Worm (Caenorhabditis elegans) whole organism, mixed stage, embryonic: Measurements from ENCODE around the gene C27B7.9.
A peak's percentile ranks its signal among the peaks of the same experiment; 100 is the strongest.

Experiments used
- M03D4.4 ChIP-seq: sonication (generic microtip); optimal IDR thresholded peaks from 2 replicates; lab custom pipeline; 2017; ENCODE audit warnings: mild to moderate bottlenecking, missing genetic modification characterization, missing compliant biosample characterization
- bed-3 ChIP-seq: fragments of 200-800 bp; sonication (Bioruptor generic); optimal IDR thresholded peaks from 3 replicates; lab custom pipeline; 2018; ENCODE audit warnings: mild to moderate bottlenecking, missing genetic modification characterization, moderate library complexity, missing compliant biosample characterization
- blmp-1 ChIP-seq: fragments of 150-350 bp; optimal IDR thresholded peaks from 2 replicates; lab custom pipeline; 2014; ENCODE audit warnings: missing biosample characterization, missing genetic modification characterization
- ceh-39 ChIP-seq: fragments of 150-350 bp; optimal IDR thresholded peaks from 2 replicates; lab custom pipeline; 2014; ENCODE audit warnings: missing biosample characterization, missing genetic modification characterization
- ceh-43 ChIP-seq: fragments of 200-800 bp; sonication (Bioruptor generic); optimal IDR thresholded peaks from 2 replicates; lab custom pipeline; 2018; ENCODE audit warnings: mild to moderate bottlenecking, missing genetic modification characterization, moderate library complexity, missing compliant biosample characterization
- ceh-83 ChIP-seq: fragments of 200-800 bp; sonication (Bioruptor generic); optimal IDR thresholded peaks from 2 replicates; lab custom pipeline; 2018; ENCODE audit warnings: mild to moderate bottlenecking, missing genetic modification characterization, missing compliant biosample characterization
- ces-1 ChIP-seq: fragments of 150-350 bp; optimal IDR thresholded peaks from 2 replicates; lab custom pipeline; 2014; ENCODE audit warnings: missing biosample characterization, missing genetic modification reagents, missing genetic modification characterization
- elt-1 ChIP-seq: sonication (generic microtip); optimal IDR thresholded peaks from 2 replicates; lab custom pipeline; 2017; ENCODE audit warnings: missing genetic modification characterization, mild to moderate bottlenecking, missing compliant biosample characterization, antibody characterized with exemption, moderate library complexity, borderline replicate concordance; ENCODE audit not compliant: insufficient read depth
- flh-1 ChIP-seq: fragments of 200-800 bp; sonication (Bioruptor generic); optimal IDR thresholded peaks from 2 replicates; lab custom pipeline; 2018; ENCODE audit warnings: mild to moderate bottlenecking, missing genetic modification characterization, moderate library complexity, missing compliant biosample characterization
- ham-2 ChIP-seq: fragments of 200-800 bp; sonication (Bioruptor generic); optimal IDR thresholded peaks from 2 replicates; lab custom pipeline; 2018; ENCODE audit warnings: mild to moderate bottlenecking, missing genetic modification characterization, missing compliant biosample characterization
- hlh-1 ChIP-seq: fragments of 150-350 bp; optimal IDR thresholded peaks from 2 replicates; lab custom pipeline; 2014; ENCODE audit warnings: missing biosample characterization, missing genetic modification reagents, missing genetic modification characterization
- lin-13 ChIP-seq: fragments of 150-350 bp; optimal IDR thresholded peaks from 2 replicates; lab custom pipeline; 2014; ENCODE audit warnings: missing biosample characterization, missing genetic modification characterization
- lin-32 ChIP-seq: fragments of 200-800 bp; sonication (Bioruptor generic); optimal IDR thresholded peaks from 2 replicates; lab custom pipeline; 2018; ENCODE audit warnings: mild to moderate bottlenecking, missing genetic modification characterization, missing compliant biosample characterization
- mab-5 ChIP-seq: fragments of 150-350 bp; optimal IDR thresholded peaks from 2 replicates; lab custom pipeline; 2014; ENCODE audit warnings: missing biosample characterization, missing genetic modification characterization
- mep-1 ChIP-seq: fragments of 150-350 bp; optimal IDR thresholded peaks from 2 replicates; lab custom pipeline; 2017; ENCODE audit warnings: missing biosample characterization, missing genetic modification reagents, missing genetic modification characterization, inconsistent platforms
- mls-2 ChIP-seq: sonication (generic microtip); optimal IDR thresholded peaks from 2 replicates; lab custom pipeline; 2016; ENCODE audit warnings: mild to moderate bottlenecking, missing genetic modification characterization, moderate library complexity, missing compliant biosample characterization
- nhr-2 ChIP-seq: fragments of 150-350 bp; optimal IDR thresholded peaks from 2 replicates; lab custom pipeline; 2014; ENCODE audit warnings: missing biosample characterization, missing genetic modification characterization
- nhr-28 ChIP-seq: fragments of 150-350 bp; optimal IDR thresholded peaks from 2 replicates; lab custom pipeline; 2014; ENCODE audit warnings: missing biosample characterization, missing genetic modification characterization
- nhr-76 ChIP-seq: sonication (generic microtip); optimal IDR thresholded peaks from 2 replicates; lab custom pipeline; 2017; ENCODE audit warnings: missing biosample characterization, missing genetic modification characterization
- pha-4 ChIP-seq: fragments of 150-350 bp; optimal IDR thresholded peaks from 2 replicates; lab custom pipeline; 2018; ENCODE audit warnings: missing biosample characterization, missing genetic modification reagents, missing genetic modification characterization
- sptf-1 ChIP-seq: sonication (generic microtip); optimal IDR thresholded peaks from 2 replicates; lab custom pipeline; 2017; ENCODE audit warnings: mild to moderate bottlenecking, missing genetic modification characterization, moderate library complexity, missing compliant biosample characterization
- tbx-8 ChIP-seq: fragments of 200-800 bp; sonication (Bioruptor generic); optimal IDR thresholded peaks from 2 replicates; lab custom pipeline; 2018; ENCODE audit warnings: mild to moderate bottlenecking, missing genetic modification characterization, moderate library complexity, missing compliant biosample characterization
- unc-120 ChIP-seq: sonication (generic microtip); optimal IDR thresholded peaks from 2 replicates; lab custom pipeline; 2017; ENCODE audit warnings: missing genetic modification characterization, missing compliant biosample characterization; ENCODE audit not compliant: poor library complexity, severe bottlenecking
- unc-39 ChIP-seq: fragments of 150-350 bp; optimal IDR thresholded peaks from 2 replicates; lab custom pipeline; 2014; ENCODE audit warnings: missing biosample characterization, missing genetic modification characterization
- unc-62 ChIP-seq: fragments of 150-350 bp; optimal IDR thresholded peaks from 2 replicates; lab custom pipeline; 2014; ENCODE audit warnings: missing biosample characterization, missing genetic modification reagents, missing genetic modification characterization
- zip-8 ChIP-seq: fragments of 150-350 bp; optimal IDR thresholded peaks from 2 replicates; lab custom pipeline; 2014; ENCODE audit warnings: missing biosample characterization, missing genetic modification characterization
- ztf-11 ChIP-seq: fragments of 150-350 bp; optimal IDR thresholded peaks from 2 replicates; lab custom pipeline; 2014; ENCODE audit warnings: missing biosample characterization, missing genetic modification characterization

C27B7.9 gene

ce11 chrIV:8923381-8923780 is 7.5 kb upstream of the C27B7.9 start:
- no peak for TF ChIP-seq lin-32 (GFP tag; lab: Kevin White, UChicago)
- no peak for TF ChIP-seq bed-3 (GFP tag; lab: Kevin White, UChicago)
- TF ChIP-seq unc-39 (tag; lab: Kevin White, UChicago), result no peak
- TF ChIP-seq nhr-76 (tag; lab: Kevin White, UChicago), result no peak
- no peak for TF ChIP-seq blmp-1 (tag; lab: Kevin White, UChicago)
- no peak for TF ChIP-seq ceh-39 (tag; lab: Kevin White, UChicago)
- no peak for TF ChIP-seq sptf-1 (tag; lab: Kevin White, UChicago)
- no peak for TF ChIP-seq lin-13 (tag; lab: Kevin White, UChicago)
- TF ChIP-seq unc-62 (GFP tag; lab: Kevin White, UChicago), result no peak

- TF ChIP-seq lin-13 (tag; lab: Kevin White, UChicago) (no peak), nhr-2 (tag; lab: Kevin White, UChicago) (peak; percentile 97), ceh-39 (tag; lab: Kevin White, UChicago) (peak; percentile 67), ham-2 (GFP tag; lab: Kevin White, UChicago) (peak; percentile 25)
Measured at ce11 chrIV:8921956-8922355, 6.0 kb upstream of the C27B7.9 start, which contains the start of gene D1046.16. Gene D1046.16 (plus strand): TSS chrIV:8922150.

- TF ChIP-seq elt-1 (tag; lab: Kevin White, UChicago) (no peak), sptf-1 (tag; lab: Kevin White, UChicago) (no peak), unc-39 (tag; lab: Kevin White, UChicago) (no peak), ceh-83 (GFP tag; lab: Kevin White, UChicago) (no peak), nhr-28 (tag; lab: Kevin White, UChicago) (no peak), ces-1 (GFP tag; lab: Kevin White, UChicago) (peak; percentile 77), mep-1 (tag; lab: Kevin White, UChicago) (no peak), mls-2 (tag; lab: Kevin White, UChicago) (peak; percentile 22), M03D4.4 (no peak), ceh-43 (GFP tag; lab: Kevin White, UChicago) (no peak), hlh-1 (tag; lab: Kevin White, UChicago) (no peak), bed-3 (GFP tag; lab: Kevin White, UChicago) (no peak)
Measured at ce11 chrIV:8921166-8921565, 5.3 kb upstream of the C27B7.9 start.

ce11 chrIV:8920284-8920806 is 4.4 kb upstream of the C27B7.9 start:
- TF ChIP-seq blmp-1 (tag; lab: Kevin White, UChicago), result no peak
- no peak for TF ChIP-seq mls-2 (tag; lab: Kevin White, UChicago)
- peak; percentile 40 for TF ChIP-seq unc-120
- TF ChIP-seq unc-39 (tag; lab: Kevin White, UChicago), result no peak
- no peak for TF ChIP-seq hlh-1 (tag; lab: Kevin White, UChicago)
- no peak for TF ChIP-seq elt-1 (tag; lab: Kevin White, UChicago)
- TF ChIP-seq ces-1 (GFP tag; lab: Kevin White, UChicago), result peak; percentile 74
- no peak for TF ChIP-seq tbx-8 (GFP tag; lab: Kevin White, UChicago)
- no peak for TF ChIP-seq ztf-11 (tag; lab: Kevin White, UChicago)
- no peak for TF ChIP-seq ham-2 (GFP tag; lab: Kevin White, UChicago)
- TF ChIP-seq lin-32 (GFP tag; lab: Kevin White, UChicago), result no peak
- no peak for TF ChIP-seq nhr-76 (tag; lab: Kevin White, UChicago)
- no peak for TF ChIP-seq mab-5 (tag; lab: Kevin White, UChicago)
- no peak for TF ChIP-seq nhr-28 (tag; lab: Kevin White, UChicago)
- TF ChIP-seq mep-1 (tag; lab: Kevin White, UChicago), result no peak
- no peak for TF ChIP-seq zip-8
- TF ChIP-seq ceh-43 (GFP tag; lab: Kevin White, UChicago), result no peak
- TF ChIP-seq, all 35 proteins: peak for 2

ce11 chrIV:8918790-8919189 is 2.9 kb upstream of the C27B7.9 start, which contains the start of gene rap-1:
Gene rap-1 (minus strand): TSS chrIV:8918890.
- no peak for TF ChIP-seq flh-1 (GFP tag; lab: Kevin White, UChicago)
- TF ChIP-seq blmp-1 (tag; lab: Kevin White, UChicago), result no peak
- no peak for TF ChIP-seq bed-3 (GFP tag; lab: Kevin White, UChicago)
- TF ChIP-seq pha-4 (tag; lab: Kevin White, UChicago), result no peak
